Worm (Caenorhabditis elegans): ENCODE results near the gene cox-17.

DNA sequence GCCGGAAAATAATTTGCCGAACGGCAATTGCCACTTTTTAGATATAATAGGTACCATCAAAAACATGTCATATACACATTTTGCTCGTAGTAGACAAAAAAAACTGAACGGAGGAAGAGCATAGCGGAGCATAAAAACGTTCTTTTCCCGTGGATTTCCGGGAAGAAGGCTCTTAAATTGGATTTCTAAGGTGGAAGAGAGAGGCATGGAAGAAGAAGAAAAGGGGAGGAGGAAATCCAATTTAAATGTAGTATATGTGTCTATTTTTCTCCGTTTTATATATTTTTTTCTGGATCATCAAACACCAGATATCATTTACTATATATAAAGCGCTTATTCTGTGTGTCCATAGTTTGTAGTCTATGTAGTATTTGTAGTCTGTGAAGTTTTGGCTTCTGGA is 20.6 kb downstream of the cox-17 start:
- TF ChIP-seq elt-4 (tag; optimal IDR thresholded peaks at IDR 0.05) = no peak
- no peak for TF ChIP-seq che-1 (tag; optimal IDR thresholded peaks at IDR 0.05)
- no peak for TF ChIP-seq fax-1 (tag; optimal IDR thresholded peaks at IDR 0.05)
- no peak for TF ChIP-seq fkh-6 (tag; optimal IDR thresholded peaks at IDR 0.05)
- TF ChIP-seq ztf-16 (tag; optimal IDR thresholded peaks at IDR 0.05) = no peak
- no peak for TF ChIP-seq ets-4 (tag; optimal IDR thresholded peaks at IDR 0.05)
- no peak for TF ChIP-seq T23F11.4 (GFP tag; optimal IDR thresholded peaks at IDR 0.05)
- TF ChIP-seq madf-2 (tag; optimal IDR thresholded peaks at IDR 0.05) = no peak
- TF ChIP-seq ceh-30 (tag; optimal IDR thresholded peaks at IDR 0.05) = no peak
- TF ChIP-seq sox-4 (tag; optimal IDR thresholded peaks at IDR 0.05) = no peak
- TF ChIP-seq nfya-1 (tag; optimal IDR thresholded peaks at IDR 0.05) = no peak
- TF ChIP-seq sdc-2 (tag; optimal IDR thresholded peaks at IDR 0.05) = no peak
- no peak for TF ChIP-seq pha-4 (tag; optimal IDR thresholded peaks at IDR 0.05)
